Worm (Caenorhabditis elegans): ENCODE measurements around the gene D1014.7.

DNA sequence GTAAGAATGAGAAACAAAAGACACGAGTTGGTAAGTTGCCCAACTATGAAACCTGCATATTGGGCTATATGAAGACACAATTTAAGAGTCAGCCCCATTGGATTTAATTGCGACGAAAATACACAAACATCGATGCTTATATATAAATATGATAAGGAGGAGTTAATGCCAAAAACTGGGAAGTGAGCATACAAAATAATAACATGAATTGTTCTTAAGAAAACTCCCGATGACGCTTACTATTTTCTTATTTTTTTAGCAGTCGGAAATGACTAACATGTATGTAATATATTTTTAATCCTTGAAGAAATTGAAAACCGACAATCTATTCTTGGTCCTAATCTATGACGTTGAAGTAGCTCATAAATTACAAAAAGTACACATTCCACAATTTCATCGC, 46.0 kb upstream of the D1014.7 start, which contains the start of gene str-144:
- TF ChIP-seq nhr-77 (tag; optimal IDR thresholded peaks at IDR 0.05), result no peak
- no peak for TF ChIP-seq aly-2 (tag; optimal IDR thresholded peaks at IDR 0.05)
- TF ChIP-seq ceh-82 (tag; optimal IDR thresholded peaks at IDR 0.05), result no peak
- TF ChIP-seq nfya-1 (tag; optimal IDR thresholded peaks at IDR 0.05; ENCODE audit: insufficient read depth), result no peak
- no peak for TF ChIP-seq fkh-2 (tag; optimal IDR thresholded peaks at IDR 0.05)
- TF ChIP-seq tbx-2 (tag; optimal IDR thresholded peaks at IDR 0.05), result no peak

Data from whole organism, L3 larva.